Worm (Caenorhabditis elegans) whole organism, L1 larva: Measurements from ENCODE around the gene hpo-28.
A peak's percentile ranks its signal among the peaks of the same experiment; 100 is the strongest.

Source experiments
- F16B12.6 ChIP-seq: fragments of 150-350 bp; optimal IDR thresholded peaks from 2 replicates; lab custom pipeline; 2014; ENCODE audit warnings: missing biosample characterization, missing genetic modification characterization
- ama-1 ChIP-seq: fragments of 150-350 bp; optimal IDR thresholded peaks from 2 replicates; lab custom pipeline; 2014
- lsy-2 ChIP-seq, 2 experiments: fragments of 150-350 bp; optimal IDR thresholded peaks; 2 replicates each; lab custom pipeline; 2014; ENCODE audit warnings: missing biosample characterization in 2 of 2, missing genetic modification characterization in 2 of 2
- mep-1 ChIP-seq: fragments of 150-350 bp; optimal IDR thresholded peaks from 2 replicates; lab custom pipeline; 2014; ENCODE audit warnings: missing biosample characterization, missing genetic modification characterization
- nhr-12 ChIP-seq: sonication (generic microtip); optimal IDR thresholded peaks from 2 replicates; lab custom pipeline; 2017; ENCODE audit warnings: missing biosample characterization, missing genetic modification characterization
- skn-1 ChIP-seq: fragments of 150-350 bp; optimal IDR thresholded peaks from 2 replicates; lab custom pipeline; 2014; ENCODE audit warnings: missing biosample characterization, missing genetic modification characterization

- TF ChIP-seq lsy-2 (tag; optimal IDR thresholded peaks at IDR 0.05; lab: Kevin White, UChicago) (peak in 1 of 2 experiments; percentile 26), F16B12.6 (tag; lab: Kevin White, UChicago) (no peak), ama-1 (lab: Kevin White, UChicago) (no peak), nhr-12 (tag; lab: Kevin White, UChicago) (no peak), mep-1 (tag; lab: Kevin White, UChicago) (no peak), skn-1 (tag; lab: Kevin White, UChicago) (no peak)
Observed at ce11 chrIII:5705228-5705888, 3.8 kb downstream of the hpo-28 start, which contains the start of gene swp-1.
